Fruit fly (Drosophila melanogaster) whole organism, larva: ENCODE data around the gene CG9386.
A peak's percentile ranks its signal among the peaks of the same experiment; 100 is the strongest.

ENCODE experiments used
- noc ChIP-seq: fragments of 200-800 bp; sonication (Bioruptor generic); optimal IDR thresholded peaks from 3 replicates; lab custom pipeline; 2019; ENCODE audit warnings: missing biosample characterization, mild to moderate bottlenecking, missing genetic modification characterization, moderate library complexity

Gene CG9386

DNA sequence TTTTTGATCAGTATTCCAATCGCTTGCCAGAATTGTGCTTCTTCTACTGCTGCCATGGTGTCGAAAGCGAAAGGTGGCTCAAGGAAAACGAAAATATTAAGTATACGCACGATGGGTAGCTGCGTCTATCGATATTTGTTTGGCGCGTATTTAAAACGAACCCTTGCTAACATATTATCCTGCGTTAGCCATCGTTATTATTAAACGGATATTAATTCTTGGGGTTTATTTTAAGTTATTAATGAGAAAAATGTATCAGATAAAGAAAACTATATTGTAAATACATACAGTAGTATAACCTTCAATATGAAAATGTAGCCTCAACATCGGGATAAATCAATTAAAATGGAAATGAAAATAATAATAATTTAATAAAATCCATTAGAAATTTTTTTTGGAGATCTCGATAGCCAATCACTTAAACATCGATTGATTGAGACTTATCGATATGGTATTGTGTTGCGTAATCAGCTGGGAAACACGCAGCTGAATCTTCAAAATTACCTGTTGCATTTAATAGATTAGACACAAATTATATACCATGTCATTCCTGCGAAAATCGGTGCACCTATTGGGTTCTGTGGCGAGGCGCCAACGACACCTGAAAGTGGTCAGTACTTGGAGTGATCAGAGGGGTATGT lies at the start of gene CG9386, which contains the start of gene BckdhA:
CG9386 (minus strand) TSS at position 75 of the 641 bp plus-strand sequence.
BckdhA (plus strand) TSS at position 452 of the 641 bp plus-strand sequence.
- TF ChIP-seq noc (tag; lab: Kevin White, UChicago): peak; percentile 50

DNA sequence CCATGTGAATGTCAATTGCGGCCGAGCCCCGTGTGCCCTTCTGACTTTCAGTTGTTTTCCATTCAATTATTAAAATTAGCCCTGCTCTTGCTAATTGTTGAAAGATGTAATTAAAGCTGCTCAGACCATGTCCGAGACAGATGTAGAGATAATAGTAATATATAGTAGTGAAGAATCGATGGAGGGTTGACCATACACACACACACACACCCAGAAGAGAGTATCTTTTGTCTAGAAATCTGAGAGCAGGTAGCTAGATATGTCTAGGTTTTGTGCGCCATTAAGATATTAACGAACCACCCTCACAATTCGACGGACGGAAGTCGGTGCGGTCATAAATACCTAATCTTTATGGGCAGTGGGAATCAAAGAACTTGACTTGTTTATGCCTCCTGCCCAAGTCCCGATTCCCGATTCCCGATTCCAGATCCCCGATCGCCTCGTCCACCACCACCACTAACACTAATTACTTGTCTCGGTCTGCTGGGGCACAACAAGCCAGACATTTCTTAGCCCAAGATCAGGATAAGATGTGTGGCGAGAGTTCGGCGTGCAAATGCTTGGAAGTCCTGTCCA lies 49.3 kb upstream of the CG9386 start:
- no peak for TF ChIP-seq noc (tag; lab: Kevin White, UChicago)

DNA sequence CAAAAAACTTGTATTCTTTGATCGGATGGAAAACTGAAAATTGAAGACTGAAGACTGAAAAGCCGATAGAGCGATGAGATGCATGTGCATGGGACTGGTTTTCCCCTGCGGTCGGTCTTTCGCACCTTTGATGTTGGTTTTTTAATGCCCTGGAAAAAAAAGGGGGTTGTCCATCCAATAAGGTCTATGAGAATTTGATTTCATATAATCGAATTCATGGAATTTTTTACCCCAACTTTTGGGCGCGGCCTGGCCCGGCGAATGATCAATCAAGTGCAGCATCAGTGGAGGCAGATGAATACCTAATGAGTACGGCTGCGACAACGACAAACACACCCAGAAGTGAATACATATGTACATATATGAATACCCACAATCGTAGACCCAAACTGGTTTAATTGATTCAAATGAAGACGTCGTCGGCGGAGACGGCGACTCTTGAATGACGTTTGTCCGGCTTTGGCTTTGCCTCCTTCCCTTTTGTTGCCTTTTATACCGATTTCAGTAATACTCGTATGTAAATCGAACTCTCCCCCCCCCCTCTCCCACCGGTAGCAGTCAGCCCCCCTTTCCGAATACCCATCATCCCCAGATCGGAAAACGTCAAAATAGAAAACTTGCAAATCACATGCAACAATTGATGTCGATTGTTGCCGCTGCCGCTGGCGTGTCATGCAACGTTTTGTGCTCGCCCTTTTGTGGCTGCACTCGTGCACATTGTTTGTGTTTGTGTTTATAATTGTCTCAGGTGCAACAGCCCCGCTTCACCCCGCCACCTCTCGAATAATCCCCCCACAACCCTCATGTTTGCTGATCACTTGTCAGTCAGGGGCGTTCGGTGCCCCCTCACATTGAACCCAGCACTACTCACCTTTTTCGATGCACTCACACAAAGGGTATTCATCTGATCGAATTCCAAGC lies 48.1 kb upstream of the CG9386 start:
- TF ChIP-seq noc (tag; lab: Kevin White, UChicago): no peak

DNA sequence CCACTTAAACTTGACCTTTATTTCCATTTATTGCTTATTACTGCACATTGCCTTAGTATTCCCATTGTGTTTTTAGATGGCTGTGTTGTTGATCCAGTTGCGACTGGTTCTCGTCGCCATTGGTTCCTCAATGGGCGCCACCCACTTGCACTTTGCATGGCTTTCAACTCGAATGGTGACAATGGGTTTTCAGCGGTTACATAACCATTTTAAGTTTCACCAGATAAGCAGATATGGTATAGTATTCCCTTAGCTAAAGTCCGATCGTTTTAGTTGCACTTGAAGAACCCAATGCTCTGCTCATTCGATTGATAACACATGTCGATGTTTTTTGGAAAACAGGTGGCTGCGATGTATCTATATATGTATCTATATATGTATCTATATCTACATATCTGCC lies 46.7 kb upstream of the CG9386 start:
- TF ChIP-seq noc (tag; lab: Kevin White, UChicago): no peak

DNA sequence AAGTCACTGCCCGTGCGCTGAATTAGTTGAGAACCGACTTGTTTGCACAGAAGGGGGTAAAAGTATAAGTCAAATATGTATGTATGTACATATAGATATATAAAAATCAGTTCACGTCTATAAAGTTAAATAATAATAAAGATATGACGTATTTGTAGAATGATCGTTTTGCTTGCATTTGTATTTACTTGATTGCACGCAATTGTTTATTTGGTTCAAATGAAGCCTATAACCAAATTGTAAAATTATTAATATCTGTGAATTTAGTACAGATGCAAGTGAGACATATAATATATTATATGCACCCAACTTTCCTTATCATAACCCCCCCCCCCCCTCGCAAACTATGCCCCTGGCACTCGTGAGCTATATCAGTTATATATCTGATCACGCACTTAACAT lies 45.4 kb upstream of the CG9386 start:
- peak; percentile 95 for TF ChIP-seq noc (tag; lab: Kevin White, UChicago)

DNA sequence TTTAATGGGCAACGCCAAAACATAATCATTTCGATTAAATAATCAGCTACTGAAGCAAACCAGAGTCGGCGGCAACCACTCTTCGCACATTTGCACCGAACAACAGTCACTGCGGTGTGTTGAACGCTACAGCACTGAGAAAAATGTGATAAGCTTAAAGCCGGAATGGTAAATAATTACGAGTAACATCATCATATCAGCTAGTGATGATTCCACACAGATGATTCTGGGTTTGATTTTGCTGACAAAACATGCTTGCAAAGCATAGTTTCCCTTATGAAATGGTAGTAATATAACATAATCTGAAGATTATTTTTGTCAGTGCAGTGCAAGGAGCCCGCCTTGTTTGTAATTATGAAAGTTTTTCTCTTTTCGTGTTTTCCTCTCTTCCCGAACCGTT lies 42.9 kb upstream of the CG9386 start:
- TF ChIP-seq noc (tag; lab: Kevin White, UChicago): no peak

DNA sequence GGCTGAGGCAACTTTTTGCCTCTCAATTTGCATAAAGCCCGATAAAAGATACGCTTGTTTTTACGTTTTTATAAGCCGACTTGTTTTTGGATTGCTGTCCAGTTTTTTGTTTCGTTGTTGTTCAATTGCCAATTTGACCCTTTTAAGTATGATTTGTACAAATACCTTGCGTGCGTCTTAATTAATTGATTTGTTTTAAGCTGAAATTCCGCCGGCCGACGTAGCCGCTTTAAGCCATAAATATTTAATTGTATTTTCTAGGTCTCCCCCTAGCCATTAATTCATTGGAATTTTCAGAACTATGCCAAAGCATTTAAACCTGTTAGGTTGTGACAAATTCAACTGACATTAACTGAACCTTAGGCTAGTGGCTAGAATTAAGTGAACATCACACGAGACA lies 41.4 kb upstream of the CG9386 start:
- no peak for TF ChIP-seq noc (tag; lab: Kevin White, UChicago)

DNA sequence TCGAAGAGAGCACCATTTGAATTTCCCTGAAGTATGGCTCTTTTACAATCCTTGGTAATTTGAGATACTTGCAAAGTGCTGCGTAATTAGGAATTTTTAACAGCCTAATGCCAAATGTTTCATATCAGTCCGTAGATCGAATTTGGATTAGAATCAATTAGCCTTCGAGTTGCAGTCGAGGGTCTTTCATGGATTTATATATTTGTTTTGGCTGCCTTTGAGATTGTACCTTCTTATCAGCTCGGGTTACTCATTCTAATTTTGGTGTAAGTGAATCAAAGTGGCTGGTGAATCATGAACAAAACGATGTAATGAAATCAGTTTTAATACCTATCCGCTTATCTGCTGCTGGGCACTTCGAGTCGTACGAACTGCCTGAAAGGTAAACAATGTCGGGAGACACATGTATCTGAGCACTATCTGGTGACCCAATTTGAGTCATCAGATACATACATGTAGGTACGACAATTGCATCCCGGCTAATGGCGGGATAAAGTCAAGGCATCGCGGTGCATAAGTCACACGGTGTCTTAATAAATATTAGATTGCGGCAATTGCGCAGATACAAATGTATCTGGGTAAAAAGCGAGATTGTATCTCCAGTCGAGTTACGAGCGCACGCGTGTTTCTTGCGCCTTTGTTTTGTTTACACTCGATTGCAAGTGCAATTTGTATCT lies 40.6 kb upstream of the CG9386 start:
- TF ChIP-seq noc (tag; lab: Kevin White, UChicago): no peak

DNA sequence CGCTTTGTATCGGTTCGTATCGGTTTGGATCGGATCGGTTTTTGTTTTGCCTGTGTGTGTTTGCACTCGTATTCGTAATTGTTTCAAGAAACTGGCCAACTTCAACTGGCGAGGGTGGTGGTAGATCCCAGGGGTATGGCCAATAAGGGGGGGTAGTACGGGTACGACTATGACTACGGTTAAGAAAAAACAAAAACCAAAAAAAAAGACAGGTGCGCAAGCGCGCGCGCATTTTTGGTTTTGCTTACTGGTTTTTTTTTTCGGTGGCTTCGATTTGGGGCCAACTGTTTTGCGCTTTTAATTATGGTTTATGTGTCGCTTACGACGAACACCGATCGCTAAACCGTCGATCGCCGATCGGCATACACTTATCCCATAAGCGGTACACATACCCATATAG lies 39.6 kb upstream of the CG9386 start:
- no peak for TF ChIP-seq noc (tag; lab: Kevin White, UChicago)

DNA sequence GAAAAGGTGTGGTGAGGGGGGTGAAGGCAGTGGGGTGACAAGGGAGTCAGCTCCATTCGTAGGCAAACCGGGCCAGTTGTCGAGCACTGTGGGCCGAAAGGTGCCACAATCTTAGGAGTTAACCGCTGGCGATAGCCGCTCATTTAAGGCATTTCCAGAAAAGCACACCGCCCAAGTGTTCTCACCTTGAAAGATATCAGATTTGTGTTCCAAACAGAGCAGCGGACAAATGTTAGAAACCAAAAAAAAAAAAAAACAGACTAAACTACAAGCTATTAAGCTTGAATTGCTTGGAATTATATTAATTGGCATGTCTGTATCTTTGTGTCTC lies 39.0 kb upstream of the CG9386 start:
- TF ChIP-seq noc (tag; lab: Kevin White, UChicago): no peak

DNA sequence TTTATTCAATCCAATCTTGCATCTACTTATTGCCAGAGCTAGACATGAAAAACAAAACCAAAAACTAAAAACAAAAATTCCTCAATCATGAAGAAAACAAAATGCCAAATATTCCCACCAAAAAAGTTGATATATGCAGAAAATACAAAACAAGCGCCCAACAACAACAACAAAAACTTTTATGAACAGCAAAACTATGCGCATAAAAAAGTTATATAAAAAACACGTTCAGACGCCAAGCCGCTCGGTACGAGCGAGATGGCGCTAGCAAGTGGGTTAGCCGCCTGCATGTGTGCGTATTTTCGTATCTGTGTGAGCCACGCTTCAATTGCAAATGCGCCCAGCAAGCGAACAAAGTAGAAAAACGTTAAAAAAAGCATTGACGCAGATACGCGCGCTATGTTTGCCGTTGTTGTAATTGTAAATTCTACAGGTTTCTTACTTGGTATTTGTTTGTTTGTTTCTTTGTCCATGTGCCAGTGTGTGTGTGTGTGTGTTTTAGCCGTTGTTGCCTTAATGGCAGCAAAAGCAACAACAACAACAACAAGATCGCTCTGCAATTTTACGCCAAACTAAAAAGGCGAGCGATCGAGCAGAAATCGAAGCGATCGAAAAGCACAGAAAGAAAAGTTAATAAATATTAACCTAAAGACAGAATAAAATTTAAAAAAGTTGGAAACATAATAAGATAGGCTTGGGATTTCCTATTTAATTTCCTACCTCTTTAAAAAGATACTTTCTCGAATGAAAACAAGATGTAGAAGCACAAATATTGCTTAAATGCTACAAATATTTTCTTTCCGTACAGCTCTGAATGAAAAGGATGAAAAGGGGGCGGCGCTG lies 38.4 kb upstream of the CG9386 start:
- TF ChIP-seq noc (tag; lab: Kevin White, UChicago): no peak

DNA sequence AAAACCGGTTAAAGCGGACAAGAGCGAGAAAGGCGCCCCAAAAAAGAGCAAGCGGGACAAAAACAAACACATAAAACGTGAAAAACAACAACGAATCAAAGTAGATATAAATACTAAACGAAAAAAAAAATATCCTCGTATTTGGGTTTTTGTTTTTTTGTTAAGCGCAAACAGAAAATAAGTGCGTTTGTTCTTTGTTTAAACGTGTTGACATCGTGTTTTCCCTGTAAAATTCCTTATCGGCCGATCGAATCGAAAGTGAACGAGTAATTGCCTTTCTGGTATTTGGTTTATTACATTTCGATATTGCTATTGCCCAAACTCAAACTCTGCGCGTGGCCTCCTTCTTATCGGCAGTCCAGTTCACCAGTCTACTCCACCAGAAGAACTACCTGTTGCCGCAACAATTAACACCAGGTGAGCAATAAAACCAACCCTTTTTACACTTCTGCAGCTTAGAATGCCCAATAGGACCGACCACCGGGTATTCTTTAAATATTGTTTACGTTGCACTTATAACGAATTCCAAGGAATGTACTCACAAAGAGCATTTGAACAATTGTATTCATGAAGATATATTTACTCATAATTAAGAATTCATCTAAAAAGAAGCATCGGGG lies 36.7 kb upstream of the CG9386 start:
- no peak for TF ChIP-seq noc (tag; lab: Kevin White, UChicago)

DNA sequence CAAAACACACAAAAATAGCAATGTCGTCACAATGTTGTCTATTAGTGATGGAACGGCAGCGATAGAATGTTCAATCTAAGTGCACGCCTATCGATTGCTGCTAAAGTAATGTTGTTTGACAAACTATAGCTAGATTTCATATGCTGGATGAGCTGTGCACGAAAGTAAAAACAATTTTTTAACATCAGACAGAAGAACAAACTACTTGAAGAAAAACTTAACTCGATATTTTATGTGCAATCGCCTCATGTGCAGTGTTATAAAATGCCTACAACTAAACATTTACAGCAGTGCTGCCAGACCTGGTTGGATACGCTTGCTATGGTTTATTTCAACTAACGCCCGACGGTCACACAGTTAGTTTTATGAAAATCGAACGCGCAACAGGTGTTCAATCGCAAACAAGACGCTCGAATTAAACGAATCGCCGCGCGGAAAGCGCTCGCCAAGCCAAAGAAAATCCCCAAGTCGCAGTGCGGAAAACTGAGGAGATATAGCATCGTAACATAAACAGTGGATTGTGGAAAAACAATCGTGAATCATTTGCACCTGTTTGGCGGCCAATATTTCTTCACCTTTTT lies 35.8 kb upstream of the CG9386 start, which contains the start of the genes bocks and CG8312:
bocks (minus strand) TSS at position 51 of the 581 bp plus-strand sequence.
CG8312 (plus strand) TSS at position 358 of the 581 bp plus-strand sequence.
- peak; percentile 67 for TF ChIP-seq noc (tag; lab: Kevin White, UChicago)

DNA sequence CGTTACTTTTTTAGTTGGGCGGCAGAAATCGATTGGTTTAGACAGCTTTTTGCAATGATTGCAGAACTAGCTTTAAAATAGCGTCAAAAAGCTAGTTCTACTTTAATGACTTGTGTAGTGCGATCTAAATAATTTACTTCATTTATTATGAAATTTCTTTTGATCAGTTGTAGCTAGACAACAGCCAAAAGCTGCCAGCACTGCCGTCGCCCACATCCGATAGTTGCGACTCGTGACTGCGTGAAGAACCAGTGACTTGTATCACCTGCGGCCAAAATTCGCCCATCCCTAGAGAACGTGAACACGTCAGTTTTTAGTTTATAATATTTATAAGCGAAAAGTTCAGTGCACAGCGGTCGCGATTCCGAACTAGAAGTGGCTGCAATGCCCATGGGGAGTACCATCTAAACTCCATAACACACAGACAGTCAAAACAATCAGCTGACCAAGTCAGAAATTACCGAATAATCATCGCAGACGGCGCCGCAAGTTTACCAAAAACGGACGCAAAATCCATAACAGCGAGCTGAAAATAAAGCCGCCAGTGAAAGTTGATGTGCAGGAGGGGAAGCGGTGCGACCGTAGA lies 31.5 kb upstream of the CG9386 start, which contains the start of gene P58IPK:
P58IPK (plus strand) TSS at position 280 of the 586 bp plus-strand sequence.
- peak; percentile 3 for TF ChIP-seq noc (tag; lab: Kevin White, UChicago)
